Worm (Caenorhabditis elegans): ENCODE data around the gene F25B3.5.
A peak's percentile ranks its signal among the peaks of the same experiment; 100 is the strongest.

Gene F25B3.5

ce11 chrV:9582594-9583322, 12.7 kb upstream of the F25B3.5 start, which contains the start of gene rtfo-1:
Gene rtfo-1, minus strand, starts transcription at chrV:9582644.
- TF ChIP-seq ceh-24 (tag; optimal IDR thresholded peaks at IDR 0.05): no peak
- TF ChIP-seq pat-9 (tag; optimal IDR thresholded peaks at IDR 0.05): no peak
- TF ChIP-seq dve-1 (tag; optimal IDR thresholded peaks at IDR 0.05): no peak
- TF ChIP-seq tbx-2 (tag; optimal IDR thresholded peaks at IDR 0.05): peak; percentile 46
- TF ChIP-seq syd-9 (tag; optimal IDR thresholded peaks at IDR 0.05): peak; percentile 14
- no peak for TF ChIP-seq ceh-18 (tag; optimal IDR thresholded peaks at IDR 0.05)
- peak; percentile 42 for TF ChIP-seq T23F11.4 (GFP tag; optimal IDR thresholded peaks at IDR 0.05)
- no peak for TF ChIP-seq pha-4 (tag; optimal IDR thresholded peaks at IDR 0.05)
- peak; percentile 44 for TF ChIP-seq che-1 (tag; optimal IDR thresholded peaks at IDR 0.05)
- TF ChIP-seq elt-2 (tag; optimal IDR thresholded peaks at IDR 0.05): peak; percentile 79
- TF ChIP-seq K02D7.2 (tag; optimal IDR thresholded peaks at IDR 0.05): no peak
- TF ChIP-seq unc-86 (tag; optimal IDR thresholded peaks at IDR 0.05): no peak
- no peak for TF ChIP-seq unc-55 (GFP tag; optimal IDR thresholded peaks at IDR 0.05)
- TF ChIP-seq nfya-1 (tag; optimal IDR thresholded peaks at IDR 0.05): peak; percentile 72
- TF ChIP-seq zip-5 (tag; optimal IDR thresholded peaks at IDR 0.05): peak; percentile 53
- no peak for TF ChIP-seq fkh-10 (GFP tag; optimal IDR thresholded peaks at IDR 0.05)
- TF ChIP-seq elt-4 (tag; optimal IDR thresholded peaks at IDR 0.05): no peak
- no peak for TF ChIP-seq ceh-30 (tag; optimal IDR thresholded peaks at IDR 0.05)
- no peak; the same call in 1 of the 2 replicates for TF ChIP-seq sox-2 (GFP tag; IDR thresholded peaks at IDR 0.05)
- TF ChIP-seq pros-1 (tag; optimal IDR thresholded peaks at IDR 0.05): no peak
- TF ChIP-seq ceh-14 (tag; optimal IDR thresholded peaks at IDR 0.05): peak; percentile 59
- peak; percentile 2 for TF ChIP-seq hlh-8 (tag; optimal IDR thresholded peaks at IDR 0.05)
- peak; percentile 24 for TF ChIP-seq ceh-34 (tag; optimal IDR thresholded peaks at IDR 0.05)
- no peak for TF ChIP-seq pax-1 (tag; optimal IDR thresholded peaks at IDR 0.05)
- no peak for TF ChIP-seq dmd-4 (tag; optimal IDR thresholded peaks at IDR 0.05; ENCODE audit: borderline replicate concordance)
- TF ChIP-seq ceh-22 (tag; optimal IDR thresholded peaks at IDR 0.05): no peak
- TF ChIP-seq ceh-19 (GFP tag; optimal IDR thresholded peaks at IDR 0.05): peak; percentile 55
- no peak for TF ChIP-seq hlh-15 (tag; optimal IDR thresholded peaks at IDR 0.05)
- TF ChIP-seq ceh-45 (GFP tag; IDR thresholded peaks at IDR 0.05): no peak
- TF ChIP-seq unc-3 (GFP tag; conservative IDR thresholded peaks at IDR 0.05): no peak
- TF ChIP-seq unc-3 (tag; optimal IDR thresholded peaks at IDR 0.05): no peak
- TF ChIP-seq ref-2 (tag; optimal IDR thresholded peaks at IDR 0.05): peak; percentile 11
- TF ChIP-seq nhr-232 (tag; optimal IDR thresholded peaks at IDR 0.05): no peak
- TF ChIP-seq odd-2 (tag; optimal IDR thresholded peaks at IDR 0.05): peak; percentile 61
- no peak for TF ChIP-seq nhr-11 (tag; optimal IDR thresholded peaks at IDR 0.05)
- no peak for TF ChIP-seq ama-1 (optimal IDR thresholded peaks at IDR 0.05)
- peak; percentile 28 for TF ChIP-seq ahr-1 (tag; optimal IDR thresholded peaks at IDR 0.05)
- peak; percentile 61 for TF ChIP-seq pha-2 (tag; optimal IDR thresholded peaks at IDR 0.05)
- TF ChIP-seq sox-4 (tag; optimal IDR thresholded peaks at IDR 0.05): peak; percentile 60
- peak; percentile 75 for TF ChIP-seq K09A11.1 (tag; optimal IDR thresholded peaks at IDR 0.05; ENCODE audit: insufficient read depth)
- TF ChIP-seq C08G9.2 (tag; optimal IDR thresholded peaks at IDR 0.05): no peak
- TF ChIP-seq gmeb-2 (tag; optimal IDR thresholded peaks at IDR 0.05): peak; percentile 12
- TF ChIP-seq unc-42 (tag; optimal IDR thresholded peaks at IDR 0.05): no peak
- TF ChIP-seq F13H6.1 (tag; optimal IDR thresholded peaks at IDR 0.05): no peak
- TF ChIP-seq ceh-48 (tag; optimal IDR thresholded peaks at IDR 0.05): peak; percentile 27
- TF ChIP-seq eyg-1 (tag; optimal IDR thresholded peaks at IDR 0.05): no peak
- TF ChIP-seq sdc-2 (tag; optimal IDR thresholded peaks at IDR 0.05): no peak
- TF ChIP-seq hlh-6 (tag; optimal IDR thresholded peaks at IDR 0.05): no peak
- no peak for TF ChIP-seq Y22D7AL.16 (tag; optimal IDR thresholded peaks at IDR 0.05)
- TF ChIP-seq fkh-6 (tag; optimal IDR thresholded peaks at IDR 0.05): peak; percentile 13
- no peak for TF ChIP-seq ceh-6 (GFP tag; optimal IDR thresholded peaks at IDR 0.05)
- TF ChIP-seq ceh-31 (tag; optimal IDR thresholded peaks at IDR 0.05): peak; percentile 51
- TF ChIP-seq ztf-16 (tag; optimal IDR thresholded peaks at IDR 0.05): no peak
